Worm (Caenorhabditis elegans): ENCODE results near the gene ulp-4.

Gene ulp-4

DNA sequence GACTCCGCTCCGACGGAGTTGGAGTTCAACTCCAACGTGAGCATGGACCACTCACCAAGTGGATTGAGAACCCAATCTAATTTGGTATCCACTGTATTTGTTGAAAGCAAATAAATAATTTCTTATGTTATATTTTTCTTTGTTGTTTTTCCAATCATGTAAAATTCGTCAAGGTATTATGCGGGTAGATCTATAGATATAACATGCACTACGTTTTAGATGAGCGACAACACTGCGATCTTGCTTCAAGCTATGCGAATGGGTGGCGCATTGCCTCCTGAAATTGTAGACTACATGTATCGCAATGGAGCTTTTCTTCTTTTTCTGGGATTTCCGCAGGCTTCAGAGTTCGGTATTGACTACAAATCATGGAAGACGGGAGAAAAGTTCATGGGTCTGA is 14.8 kb downstream of the ulp-4 start, which contains the start of gene F10B5.2:
Gene F10B5.2 (plus strand): TSS at position 220 of the 400 bp plus-strand sequence.
- TF ChIP-seq nhr-11 (tag; optimal IDR thresholded peaks at IDR 0.05) (no peak), nhr-237 (tag; optimal IDR thresholded peaks at IDR 0.05) (no peak), R02D3.7 (tag; optimal IDR thresholded peaks at IDR 0.05) (no peak), elt-3 (tag; optimal IDR thresholded peaks at IDR 0.05) (no peak), egl-5 (tag; optimal IDR thresholded peaks at IDR 0.05) (no peak), hmg-11 (tag; optimal IDR thresholded peaks at IDR 0.05) (no peak), ZK546.5 (tag; optimal IDR thresholded peaks at IDR 0.05) (no peak), nhr-25 (tag; optimal IDR thresholded peaks at IDR 0.05) (no peak)

DNA sequence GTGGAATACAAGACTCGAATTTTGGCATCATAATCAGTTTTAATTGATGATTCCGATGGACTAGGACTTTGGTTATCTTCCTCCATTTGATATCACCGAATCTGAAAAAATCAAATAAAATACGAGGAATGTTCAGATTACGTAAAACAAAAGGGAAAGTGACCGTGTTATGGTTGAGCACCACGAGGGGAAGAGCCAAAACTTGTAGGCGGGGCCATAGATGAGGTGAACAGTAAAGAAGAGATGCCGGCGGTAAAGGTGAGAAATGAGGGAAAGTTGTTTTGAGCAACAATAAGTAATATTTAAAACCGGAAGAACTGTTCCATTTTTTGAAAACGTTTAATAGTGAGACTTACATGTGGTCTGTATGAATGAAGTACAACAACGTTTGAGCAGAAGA is 20.2 kb downstream of the ulp-4 start, which contains the start of gene F10B5.3:
Gene F10B5.3 (minus strand): TSS at position 101 of the 400 bp plus-strand sequence.
- no peak for TF ChIP-seq lin-15B (tag; optimal IDR thresholded peaks at IDR 0.05)
- TF ChIP-seq ZK546.5 (tag; optimal IDR thresholded peaks at IDR 0.05), result no peak
- no peak for TF ChIP-seq fkh-2 (tag; optimal IDR thresholded peaks at IDR 0.05)
- TF ChIP-seq lin-39 (tag; optimal IDR thresholded peaks at IDR 0.05), result no peak
- no peak for TF ChIP-seq lsy-12 (tag; optimal IDR thresholded peaks at IDR 0.05)
- TF ChIP-seq egl-27 (tag; optimal IDR thresholded peaks at IDR 0.05), result no peak
- no peak for TF ChIP-seq nhr-76 (tag; optimal IDR thresholded peaks at IDR 0.05)
- no peak for TF ChIP-seq unc-62 (GFP tag; optimal IDR thresholded peaks at IDR 0.05)
- TF ChIP-seq ama-1 (optimal IDR thresholded peaks at IDR 0.05), result no peak
- TF ChIP-seq nhr-11 (tag; optimal IDR thresholded peaks at IDR 0.05), result no peak
- no peak for TF ChIP-seq ceh-9 (tag; optimal IDR thresholded peaks at IDR 0.05)
- no peak for TF ChIP-seq nhr-77 (tag; optimal IDR thresholded peaks at IDR 0.05)
- TF ChIP-seq nhr-23 (tag; optimal IDR thresholded peaks at IDR 0.05), result no peak
- no peak for TF ChIP-seq ceh-82 (tag; optimal IDR thresholded peaks at IDR 0.05)
- TF ChIP-seq fos-1 (tag; optimal IDR thresholded peaks at IDR 0.05), result no peak
- TF ChIP-seq mml-1 (tag; optimal IDR thresholded peaks at IDR 0.05), result no peak
- TF ChIP-seq ceh-16 (tag; optimal IDR thresholded peaks at IDR 0.05), result no peak
- TF ChIP-seq ceh-28 (tag; optimal IDR thresholded peaks at IDR 0.05), result no peak
- no peak for TF ChIP-seq skn-1 (tag; optimal IDR thresholded peaks at IDR 0.05)
- no peak for TF ChIP-seq nhr-237 (tag; optimal IDR thresholded peaks at IDR 0.05)

DNA sequence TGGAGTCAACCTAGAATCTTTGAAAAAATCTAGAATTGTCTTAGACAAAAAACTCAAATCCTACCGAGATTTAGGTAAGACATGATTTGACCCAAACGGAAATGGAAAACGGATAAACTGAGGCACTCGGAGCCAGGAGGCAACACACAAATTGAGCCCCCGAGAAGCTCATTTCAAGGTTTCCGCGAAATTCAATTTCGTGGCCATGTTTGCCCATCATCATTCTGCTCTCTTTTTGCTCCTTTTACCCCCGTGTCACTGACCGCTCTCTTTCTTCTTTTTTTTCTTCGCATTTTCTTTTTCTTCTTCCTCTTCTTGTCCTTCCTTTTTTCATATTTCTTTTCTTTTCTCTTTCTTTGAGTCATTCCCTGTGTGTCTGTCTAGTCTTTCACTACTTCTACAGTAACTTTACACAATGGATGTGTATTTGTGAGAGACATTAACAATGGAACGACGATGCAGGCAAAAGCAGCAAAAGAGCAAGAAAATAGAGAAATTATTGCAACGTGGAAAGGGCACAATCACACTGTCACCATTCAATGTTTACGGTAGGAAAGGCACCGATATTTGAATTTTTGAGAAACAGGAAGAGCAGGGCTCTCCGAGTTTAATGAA is 23.1 kb downstream of the ulp-4 start:
- TF ChIP-seq eor-1 (tag; optimal IDR thresholded peaks at IDR 0.05) (no peak), aly-2 (tag; optimal IDR thresholded peaks at IDR 0.05) (no peak), pha-4 (tag; optimal IDR thresholded peaks at IDR 0.05) (peak; percentile 60), fkh-10 (GFP tag; optimal IDR thresholded peaks at IDR 0.05) (peak; percentile 37)

DNA sequence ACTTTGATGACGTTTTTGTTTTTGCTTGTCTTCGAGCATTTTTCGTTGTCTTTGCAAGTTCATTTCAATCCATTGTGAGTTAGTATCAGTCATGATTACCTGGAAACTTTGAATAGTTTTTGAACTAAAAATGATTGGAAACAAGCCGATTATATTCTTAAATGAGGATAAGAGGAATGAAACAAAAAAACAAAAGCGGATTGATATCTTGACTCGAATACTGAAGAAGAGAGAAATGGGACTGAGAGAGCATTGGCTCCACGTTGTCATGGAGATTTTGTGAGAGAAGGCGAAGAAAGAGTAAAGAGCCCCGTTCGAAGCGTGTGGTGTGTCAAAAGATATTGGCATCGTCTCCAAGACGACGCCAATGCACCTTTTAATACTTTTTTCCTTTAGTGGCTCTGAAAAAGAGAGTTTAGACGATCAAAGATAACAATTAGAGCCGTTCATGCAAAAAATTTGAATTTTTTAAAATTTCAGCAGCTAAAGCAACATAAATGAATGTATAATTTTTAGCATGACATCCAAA is 27.1 kb downstream of the ulp-4 start, which contains the start of the genes tub-1 and tmem-138:
Gene tub-1 (minus strand): TSS at position 101 of the 529 bp plus-strand sequence.
Gene tmem-138 (plus strand): TSS at position 479 of the 529 bp plus-strand sequence.
- TF ChIP-seq elt-2 (tag; optimal IDR thresholded peaks at IDR 0.05), result no peak
- peak; percentile 44 for TF ChIP-seq nhr-11 (tag; optimal IDR thresholded peaks at IDR 0.05)
- no peak for TF ChIP-seq daf-12 (tag; optimal IDR thresholded peaks at IDR 0.05)

DNA sequence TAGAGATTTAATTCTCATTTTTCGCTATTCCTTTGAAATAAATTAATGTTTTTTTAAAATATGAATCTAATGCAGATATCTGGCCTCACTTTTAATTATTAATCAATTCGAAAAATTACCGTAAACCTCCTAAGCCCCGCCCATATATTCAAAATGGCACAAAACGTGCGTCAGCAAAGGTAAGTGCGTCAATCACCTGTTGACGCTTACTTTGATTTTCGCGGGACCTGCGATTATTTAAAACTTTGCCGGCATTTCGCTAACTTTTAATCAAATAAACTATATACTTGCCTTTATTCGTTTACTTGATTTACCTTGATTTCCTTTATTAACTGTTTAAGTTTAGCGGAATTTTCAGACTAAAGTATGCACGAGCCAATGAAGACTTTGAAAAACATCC is 28.2 kb downstream of the ulp-4 start, which contains the start of gene pch-2:
Gene pch-2 (plus strand): TSS at position 359 of the 400 bp plus-strand sequence.
- TF ChIP-seq ZK546.5 (tag; optimal IDR thresholded peaks at IDR 0.05), result no peak
- TF ChIP-seq unc-39 (tag; optimal IDR thresholded peaks at IDR 0.05), result no peak
- TF ChIP-seq pqm-1 (tag; optimal IDR thresholded peaks at IDR 0.05), result no peak
- no peak for TF ChIP-seq ceh-82 (tag; optimal IDR thresholded peaks at IDR 0.05)
- TF ChIP-seq eor-1 (tag; optimal IDR thresholded peaks at IDR 0.05), result no peak
- no peak for TF ChIP-seq ceh-9 (tag; optimal IDR thresholded peaks at IDR 0.05)
- TF ChIP-seq ztf-11 (tag; optimal IDR thresholded peaks at IDR 0.05), result no peak
- TF ChIP-seq mdl-1 (tag; optimal IDR thresholded peaks at IDR 0.05), result no peak
- TF ChIP-seq nhr-67 (tag; optimal IDR thresholded peaks at IDR 0.05), result no peak
- TF ChIP-seq nhr-25 (tag; optimal IDR thresholded peaks at IDR 0.05), result peak; percentile 53
- no peak for TF ChIP-seq jun-1 (tag; optimal IDR thresholded peaks at IDR 0.05)
- no peak for TF ChIP-seq ceh-16 (tag; optimal IDR thresholded peaks at IDR 0.05)
- TF ChIP-seq nfya-1 (tag; optimal IDR thresholded peaks at IDR 0.05; ENCODE audit: insufficient read depth), result peak; percentile 71
- TF ChIP-seq nhr-77 (tag; optimal IDR thresholded peaks at IDR 0.05), result no peak
- TF ChIP-seq nhr-76 (tag; optimal IDR thresholded peaks at IDR 0.05), result no peak
- TF ChIP-seq unc-62 (GFP tag; optimal IDR thresholded peaks at IDR 0.05), result no peak
- no peak for TF ChIP-seq R02D3.7 (tag; optimal IDR thresholded peaks at IDR 0.05)
- no peak for TF ChIP-seq egl-5 (tag; optimal IDR thresholded peaks at IDR 0.05)
- TF ChIP-seq nhr-28 (tag; optimal IDR thresholded peaks at IDR 0.05), result no peak
- no peak for TF ChIP-seq skn-1 (tag; optimal IDR thresholded peaks at IDR 0.05)
- peak; percentile 13 for TF ChIP-seq lin-39 (tag; optimal IDR thresholded peaks at IDR 0.05)
- no peak for TF ChIP-seq tbx-2 (tag; optimal IDR thresholded peaks at IDR 0.05)
- no peak for TF ChIP-seq fkh-10 (GFP tag; optimal IDR thresholded peaks at IDR 0.05)
- peak; percentile 33 for TF ChIP-seq nhr-43 (tag; optimal IDR thresholded peaks at IDR 0.05; ENCODE audit: poor library complexity, severe bottlenecking)
- no peak for TF ChIP-seq aly-2 (tag; optimal IDR thresholded peaks at IDR 0.05)
- no peak for TF ChIP-seq egl-27 (tag; optimal IDR thresholded peaks at IDR 0.05)
- no peak for TF ChIP-seq nhr-237 (tag; optimal IDR thresholded peaks at IDR 0.05)
- TF ChIP-seq mml-1 (tag; optimal IDR thresholded peaks at IDR 0.05), result no peak
- no peak for TF ChIP-seq nhr-23 (tag; optimal IDR thresholded peaks at IDR 0.05)
- peak; percentile 70 for TF ChIP-seq lin-15B (tag; optimal IDR thresholded peaks at IDR 0.05)
- no peak for TF ChIP-seq nhr-12 (tag; optimal IDR thresholded peaks at IDR 0.05)
